Fruit fly (Drosophila melanogaster) whole organism, embryonic: ENCODE data around the gene ari-1.

Experiments
- Ada2b ChIP-seq: fragments of 200-800 bp; sonication (Bioruptor generic); IDR thresholded peaks from 2 replicates; pipeline ENCODE4 v1.3.6; 2022; ENCODE audit warnings: missing biosample characterization, missing genetic modification characterization
- B-H1 ChIP-seq: fragments of 200-800 bp; sonication (Bioruptor generic); IDR thresholded peaks from 3 replicates; pipeline ENCODE4 v1.3.6; 2022; ENCODE audit warnings: missing biosample characterization, missing genetic modification characterization
- CG10147 ChIP-seq: fragments of 200-800 bp; sonication (Bioruptor generic); optimal IDR thresholded peaks from 2 replicates; lab custom pipeline; 2019; ENCODE audit warnings: missing biosample characterization, mild to moderate bottlenecking, missing genetic modification characterization, moderate library complexity
- CG11093 ChIP-seq: fragments of 200-800 bp; sonication (Bioruptor generic); IDR thresholded peaks from 3 replicates; pipeline ENCODE4 v1.3.6; 2022; ENCODE audit warnings: missing biosample characterization, missing genetic modification characterization
- CG11560 ChIP-seq: fragments of 200-800 bp; sonication (Bioruptor generic); IDR thresholded peaks from 3 replicates; pipeline ENCODE4 v1.3.6; 2022; ENCODE audit warnings: missing biosample characterization, missing genetic modification characterization
- CG14441 ChIP-seq: fragments of 200-800 bp; sonication (Bioruptor generic); IDR thresholded peaks from 2 replicates; pipeline ENCODE4 v1.3.6; 2022; ENCODE audit warnings: missing biosample characterization, missing genetic modification characterization
- CG1603 ChIP-seq: fragments of 200-800 bp; sonication (Bioruptor generic); optimal IDR thresholded peaks from 2 replicates; lab custom pipeline; 2019; ENCODE audit warnings: missing biosample characterization, mild to moderate bottlenecking, missing genetic modification characterization, moderate library complexity
- CG17328 ChIP-seq: fragments of 200-800 bp; sonication (Bioruptor generic); IDR thresholded peaks from 2 replicates; pipeline ENCODE4 v1.3.6; 2022; ENCODE audit warnings: missing biosample characterization, missing genetic modification characterization
- CG17359 ChIP-seq: fragments of 200-800 bp; sonication (Bioruptor generic); optimal IDR thresholded peaks from 3 replicates; lab custom pipeline; 2018; ENCODE audit warnings: missing biosample characterization, mild to moderate bottlenecking, missing genetic modification characterization, moderate library complexity
- CG17802 ChIP-seq: fragments of 200-800 bp; sonication (Bioruptor generic); optimal IDR thresholded peaks from 2 replicates; lab custom pipeline; 2018; ENCODE audit warnings: missing biosample characterization, mild to moderate bottlenecking, missing genetic modification characterization, moderate library complexity
- CG32767 ChIP-seq: fragments of 200-800 bp; sonication (Bioruptor generic); IDR thresholded peaks from 2 replicates; pipeline ENCODE4 v1.3.6; 2022; ENCODE audit warnings: missing biosample characterization, missing genetic modification characterization
- CG34376 ChIP-seq: fragments of 200-800 bp; sonication (Bioruptor generic); optimal IDR thresholded peaks from 2 replicates; lab custom pipeline; 2018; ENCODE audit warnings: missing biosample characterization, mild to moderate bottlenecking, missing genetic modification characterization
- CG4730 ChIP-seq: fragments of 200-800 bp; sonication (Bioruptor generic); IDR thresholded peaks from 2 replicates; pipeline ENCODE4 v1.3.6; 2022; ENCODE audit warnings: missing biosample characterization, missing genetic modification characterization
- CG7357 ChIP-seq: fragments of 200-800 bp; sonication (Bioruptor generic); IDR thresholded peaks from 3 replicates; pipeline ENCODE4 v1.3.6; 2022; ENCODE audit warnings: missing biosample characterization, missing genetic modification characterization
- CG9609 ChIP-seq: fragments of 200-800 bp; sonication (Bioruptor generic); optimal IDR thresholded peaks from 3 replicates; lab custom pipeline; 2016; ENCODE audit warnings: missing biosample characterization, missing genetic modification characterization
- Drgx ChIP-seq: fragments of 200-800 bp; sonication (Bioruptor generic); IDR thresholded peaks from 2 replicates; pipeline ENCODE4 v1.3.6; 2022; ENCODE audit warnings: missing biosample characterization, missing genetic modification characterization
- Ets65A ChIP-seq: fragments of 200-800 bp; sonication (Bioruptor generic); peaks from one replicate; lab custom pipeline; 2016; ENCODE audit warnings: missing biosample characterization, missing genetic modification characterization
- Med ChIP-seq: fragments of 200-800 bp; sonication (Bioruptor generic); peaks from one replicate; lab custom pipeline; 2016; ENCODE audit warnings: missing biosample characterization, missing genetic modification characterization, mild to moderate bottlenecking, inconsistent platforms, moderate library complexity
- Myb ChIP-seq: fragments of 200-800 bp; sonication (Bioruptor generic); optimal IDR thresholded peaks from 2 replicates; lab custom pipeline; 2016; ENCODE audit warnings: missing biosample characterization, missing genetic modification characterization
- Oli ChIP-seq: fragments of 200-800 bp; sonication (Bioruptor generic); optimal IDR thresholded peaks from 2 replicates; lab custom pipeline; 2018; ENCODE audit warnings: missing biosample characterization, mild to moderate bottlenecking, missing genetic modification characterization, moderate library complexity
- Ptx1 ChIP-seq: fragments of 200-800 bp; sonication (Bioruptor generic); IDR thresholded peaks from 2 replicates; pipeline ENCODE4 v1.3.6; 2022; ENCODE audit warnings: missing biosample characterization, missing genetic modification characterization
- Sox102F ChIP-seq: fragments of 200-800 bp; sonication (Bioruptor generic); optimal IDR thresholded peaks from 2 replicates; lab custom pipeline; 2018; ENCODE audit warnings: missing biosample characterization, mild to moderate bottlenecking, missing genetic modification characterization, moderate library complexity
- Taf1 ChIP-seq: fragments of 200-800 bp; sonication (Bioruptor generic); IDR thresholded peaks from 2 replicates; pipeline ENCODE4 v1.3.6; 2022; ENCODE audit warnings: missing biosample characterization, missing genetic modification characterization
- ci ChIP-seq: fragments of 200-800 bp; sonication (Bioruptor generic); IDR thresholded peaks from 3 replicates; pipeline ENCODE4 v1.3.6; 2022; ENCODE audit warnings: missing biosample characterization, missing genetic modification characterization
- crp ChIP-seq, 2 experiments: fragments of 200-800 bp; sonication (Bioruptor generic); optimal IDR thresholded peaks; 2 replicates in 1 of 2; 3 replicates in 1 of 2; lab custom pipeline; 2017; ENCODE audit warnings: missing biosample characterization in 2 of 2, missing genetic modification characterization in 2 of 2, mild to moderate bottlenecking in 1 of 2, moderate library complexity in 1 of 2
- dysf ChIP-seq: fragments of 200-800 bp; sonication (Bioruptor generic); IDR thresholded peaks from 3 replicates; pipeline ENCODE4 v1.3.6; 2022; ENCODE audit warnings: missing biosample characterization, missing genetic modification characterization
- esg ChIP-seq: fragments of 200-800 bp; sonication (Bioruptor generic); conservative IDR thresholded peaks from 2 replicates; pipeline ENCODE4 v1.3.6; 2022; ENCODE audit warnings: missing biosample characterization, missing genetic modification characterization
- gem ChIP-seq: fragments of 200-800 bp; sonication (Bioruptor generic); optimal IDR thresholded peaks from 2 replicates; lab custom pipeline; 2019; ENCODE audit warnings: missing biosample characterization, mild to moderate bottlenecking, missing genetic modification characterization, moderate library complexity
- grau ChIP-seq: fragments of 200-800 bp; optimal IDR thresholded peaks from 3 replicates; lab custom pipeline; 2019; ENCODE audit warnings: missing biosample characterization, mild to moderate bottlenecking, missing genetic modification characterization, moderate library complexity
- h ChIP-seq: fragments of >200 bp; optimal IDR thresholded peaks from 2 replicates; lab custom pipeline; 2017
- hkb ChIP-seq, 2 experiments: fragments of 200-800 bp in 1 of 2; fragments of >200 bp in 1 of 2; sonication (Bioruptor generic) in 1 of 2; IDR thresholded peaks in 1 of 2; optimal IDR thresholded peaks in 1 of 2; 2 replicates each; pipeline versions ENCODE4 v1.3.6 to Lab custom; 2017 to 2022; ENCODE audit warnings: missing biosample characterization in 1 of 2, missing genetic modification characterization in 1 of 2
- ind ChIP-seq: fragments of 200-800 bp; sonication (Bioruptor generic); optimal IDR thresholded peaks from 3 replicates; lab custom pipeline; 2016; ENCODE audit warnings: missing biosample characterization, missing genetic modification characterization
- ken ChIP-seq: fragments of 200-800 bp; sonication (Bioruptor generic); IDR thresholded peaks from 3 replicates; pipeline ENCODE4 v1.3.6; 2022; ENCODE audit warnings: missing biosample characterization, missing genetic modification characterization
- lmd ChIP-seq: fragments of 200-800 bp; sonication (Bioruptor generic); IDR thresholded peaks from 2 replicates; pipeline ENCODE4 v1.3.6; 2022; ENCODE audit warnings: missing biosample characterization, missing genetic modification characterization
- lov ChIP-seq, 2 experiments: fragments of 200-800 bp in 1 of 2; fragments of >200 bp in 1 of 2; sonication (Bioruptor generic) in 1 of 2; IDR thresholded peaks in 1 of 2; optimal IDR thresholded peaks in 1 of 2; 2 replicates in 1 of 2; 3 replicates in 1 of 2; pipeline versions ENCODE4 v1.3.6 to Lab custom; 2017 to 2022; ENCODE audit warnings: missing biosample characterization in 1 of 2, missing genetic modification characterization in 1 of 2
- nom ChIP-seq: fragments of 200-800 bp; sonication (Bioruptor generic); optimal IDR thresholded peaks from 2 replicates; lab custom pipeline; 2017; ENCODE audit warnings: missing biosample characterization, missing genetic modification characterization, mild to moderate bottlenecking, moderate library complexity, missing genetic modification reagents
- pan ChIP-seq, 4 experiments: fragments of >200 bp in 3 of 4; fragments of 200-800 bp in 1 of 4; sonication (Bioruptor generic) in 1 of 4; optimal IDR thresholded peaks in 3 of 4; IDR thresholded peaks in 1 of 4; 2 replicates each; pipeline versions ENCODE4 v1.3.6 to Lab custom; 2017 to 2022; ENCODE audit warnings: missing biosample characterization in 2 of 4, missing genetic modification characterization in 2 of 4, mixed read lengths in 1 of 4
- pb ChIP-seq: fragments of 200-800 bp; sonication (Bioruptor generic); optimal IDR thresholded peaks from 3 replicates; lab custom pipeline; 2016; ENCODE audit warnings: missing biosample characterization, missing genetic modification characterization
- prd ChIP-seq, 3 experiments: fragments of >200 bp in 2 of 3; fragments of 200-800 bp in 1 of 3; sonication (Bioruptor generic) in 1 of 3; optimal IDR thresholded peaks in 2 of 3; IDR thresholded peaks in 1 of 3; 2 replicates in 2 of 3; 3 replicates in 1 of 3; pipeline versions ENCODE4 v1.3.6 to Lab custom; 2017 to 2022; ENCODE audit warnings: missing biosample characterization in 1 of 3, missing genetic modification characterization in 1 of 3
- row ChIP-seq: fragments of 200-800 bp; sonication (Bioruptor generic); IDR thresholded peaks from 3 replicates; pipeline ENCODE4 v1.3.6; 2022; ENCODE audit warnings: missing biosample characterization, missing genetic modification characterization
- sens ChIP-seq: fragments of 200-800 bp; sonication (Bioruptor generic); peaks from one replicate; lab custom pipeline; 2016; ENCODE audit warnings: missing biosample characterization, missing genetic modification characterization
- sisA ChIP-seq: fragments of 200-800 bp; sonication (Bioruptor generic); IDR thresholded peaks from 2 replicates; pipeline ENCODE4 v1.3.6; 2022; ENCODE audit warnings: missing biosample characterization, missing genetic modification characterization
- slbo ChIP-seq: fragments of 200-800 bp; sonication (Bioruptor generic); IDR thresholded peaks from 2 replicates; pipeline ENCODE4 v1.3.6; 2022; ENCODE audit warnings: missing biosample characterization, missing genetic modification characterization
- so ChIP-seq: fragments of 200-800 bp; sonication (Bioruptor generic); IDR thresholded peaks from 3 replicates; pipeline ENCODE4 v1.3.6; 2022; ENCODE audit warnings: missing biosample characterization, missing genetic modification characterization

ari-1 gene

dm6 chrX:18136059-18136458, 1.5 kb downstream of the ari-1 start:
- TF ChIP-seq hkb (optimal IDR thresholded peaks at IDR 0.05; lab: Kevin White, UChicago): no peak
- peak; percentile 53 for TF ChIP-seq hkb (GFP tag; IDR thresholded peaks at IDR 0.05; lab: Robert Waterston, UW)
- 0 out of 3 replicates have a peak, but pooled peaks have one; percentile 29 for TF ChIP-seq ken (GFP tag; lab: Robert Waterston, UW)
- 0 out of 3 replicates have a peak, but pooled peaks have one; percentile 46 for TF ChIP-seq ci (GFP tag; lab: Robert Waterston, UW)
- TF ChIP-seq CG32767 (GFP tag; lab: Robert Waterston, UW): 0 out of 2 replicates have a peak, but pooled peaks have one; percentile 21
- peak; percentile 37 for TF ChIP-seq sens (GFP tag; lab: Kevin White, UChicago)
- peak; percentile 44; the same call in 1 of the 2 replicates for TF ChIP-seq CG17328 (GFP tag; lab: Robert Waterston, UW)
- peak; percentile 11 for TF ChIP-seq CG9609 (GFP tag; lab: Kevin White, UChicago)
- TF ChIP-seq CG17359 (tag; lab: Kevin White, UChicago): peak; percentile 24
- TF ChIP-seq CG34376 (GFP tag; lab: Kevin White, UChicago): no peak
- no peak for TF ChIP-seq B-H1 (GFP tag; lab: Robert Waterston, UW)
- TF ChIP-seq CG11560 (tag; lab: Robert Waterston, UW): peak; percentile 30; the same call in 1 of the 3 replicates
- peak; percentile 26 for TF ChIP-seq Sox102F (GFP tag; lab: Kevin White, UChicago)
- no peak for TF ChIP-seq CG17802 (tag; lab: Kevin White, UChicago)
- peak; percentile 27; the same call in 1 of the 3 replicates for TF ChIP-seq CG11093 (GFP tag; lab: Robert Waterston, UW)
- peak; percentile 37; the same call in 1 of the 2 replicates for TF ChIP-seq CG14441 (GFP tag; lab: Robert Waterston, UW)
- peak; percentile 39 for TF ChIP-seq CG1603 (tag; lab: Kevin White, UChicago)
- peak; percentile 74 for TF ChIP-seq grau
- 0 out of 3 replicates have a peak, but pooled peaks have one; percentile 12 for TF ChIP-seq so (GFP tag; lab: Robert Waterston, UW)
- TF ChIP-seq row (GFP tag; lab: Robert Waterston, UW): peak; percentile 44; the same call in 2 of the 3 replicates
- TF ChIP-seq lmd (GFP tag; lab: Robert Waterston, UW): peak; percentile 21; the same call in 1 of the 2 replicates
- no peak for TF ChIP-seq pan (optimal IDR thresholded peaks at IDR 0.05; lab: Kevin White, UChicago)
- TF ChIP-seq pan (GFP tag; optimal IDR thresholded peaks at IDR 0.05 in 1 of 2, IDR thresholded peaks at IDR 0.05 in 1 of 2): peak in 1 of 2 experiments; percentile 63
- peak; percentile 62 for TF ChIP-seq Ets65A (GFP tag; lab: Kevin White, UChicago)
- TF ChIP-seq slbo (GFP tag; lab: Robert Waterston, UW): peak; percentile 34
- TF ChIP-seq Med (GFP tag; lab: Kevin White, UChicago): peak; percentile 69
- TF ChIP-seq CG4730: no peak
- TF ChIP-seq sisA: 0 out of 2 replicates have a peak, but pooled peaks have one; percentile 31
- TF ChIP-seq h (lab: Kevin White, UChicago): no peak
- TF ChIP-seq gem (tag; lab: Kevin White, UChicago): peak; percentile 3
- TF ChIP-seq CG7357 (GFP tag; lab: Robert Waterston, UW): 0 out of 3 replicates have a peak, but pooled peaks have one; percentile 19
- TF ChIP-seq esg: 0 out of 2 replicates have a peak, but pooled peaks have one; percentile 13
- TF ChIP-seq Drgx (GFP tag; lab: Robert Waterston, UW): peak; percentile 64
- TF ChIP-seq pb: no peak
- 0 out of 2 replicates have a peak, but pooled peaks have one; percentile 33 for TF ChIP-seq Ada2b (GFP tag; lab: Robert Waterston, UW)
- peak; percentile 7 for TF ChIP-seq Myb
- no peak for TF ChIP-seq crp (GFP tag; optimal IDR thresholded peaks at IDR 0.05; lab: Kevin White, UChicago)
- peak; percentile 2 for TF ChIP-seq ind (GFP tag; lab: Kevin White, UChicago)
- TF ChIP-seq Ptx1 (GFP tag; lab: Robert Waterston, UW): peak; percentile 36; the same call in 1 of the 2 replicates
- TF ChIP-seq CG10147 (GFP tag; lab: Kevin White, UChicago): no peak
- TF ChIP-seq Taf1 (GFP tag; lab: Robert Waterston, UW): 0 out of 2 replicates have a peak, but pooled peaks have one; percentile 32
- TF ChIP-seq Oli: peak; percentile 15
- no peak for TF ChIP-seq prd (optimal IDR thresholded peaks at IDR 0.05; lab: Kevin White, UChicago)
- peak; percentile 34; the same call in 1 of the 3 replicates for TF ChIP-seq prd (GFP tag; IDR thresholded peaks at IDR 0.05; lab: Robert Waterston, UW)
- 0 out of 3 replicates have a peak, but pooled peaks have one; percentile 25 for TF ChIP-seq dysf (GFP tag; lab: Robert Waterston, UW)
- TF ChIP-seq lov (optimal IDR thresholded peaks at IDR 0.05; lab: Kevin White, UChicago): no peak
- no peak for TF ChIP-seq lov (GFP tag; IDR thresholded peaks at IDR 0.05; lab: Robert Waterston, UW)
- TF ChIP-seq nom (GFP tag; lab: Kevin White, UChicago): no peak
- TF ChIP-seq, all 482 proteins: peak for 34
